Fruit fly (Drosophila melanogaster) whole organism, embryonic: Measurements from ENCODE around the gene mldr.
A peak's percentile ranks its signal among the peaks of the same experiment; 100 is the strongest.

Experiments
- CG10565 ChIP-seq: fragments of 200-800 bp; sonication (Bioruptor generic); optimal IDR thresholded peaks from 3 replicates; lab custom pipeline; 2016; ENCODE audit warnings: missing biosample characterization, mild to moderate bottlenecking, missing genetic modification characterization
- CG10654 ChIP-seq: fragments of 200-800 bp; sonication (Bioruptor generic); optimal IDR thresholded peaks from 2 replicates; lab custom pipeline; 2016; ENCODE audit warnings: missing biosample characterization, missing genetic modification characterization
- CG11456 ChIP-seq: fragments of 200-800 bp; sonication (Bioruptor generic); IDR thresholded peaks from 3 replicates; pipeline ENCODE4 v1.3.6; 2022; ENCODE audit warnings: missing biosample characterization, missing genetic modification characterization
- CG11504 ChIP-seq: fragments of 200-800 bp; sonication (Bioruptor generic); optimal IDR thresholded peaks from 3 replicates; lab custom pipeline; 2019; ENCODE audit warnings: missing biosample characterization, mild to moderate bottlenecking, missing genetic modification characterization, moderate library complexity
- CG12236 ChIP-seq: fragments of 200-800 bp; sonication (Bioruptor generic); optimal IDR thresholded peaks from 2 replicates; lab custom pipeline; 2016; ENCODE audit warnings: missing biosample characterization, missing genetic modification characterization
- CG17186 ChIP-seq: fragments of 200-800 bp; sonication (Bioruptor generic); optimal IDR thresholded peaks from 3 replicates; lab custom pipeline; 2017; ENCODE audit warnings: missing biosample characterization, missing genetic modification reagents, missing genetic modification characterization
- CG17612 ChIP-seq: fragments of 200-800 bp; sonication (Bioruptor generic); IDR thresholded peaks from 2 replicates; pipeline ENCODE4 v1.3.6; 2022; ENCODE audit warnings: missing biosample characterization, missing genetic modification characterization
- CG18599 ChIP-seq: fragments of 200-800 bp; sonication (Bioruptor generic); optimal IDR thresholded peaks from 3 replicates; lab custom pipeline; 2017; ENCODE audit warnings: missing biosample characterization, missing genetic modification characterization, mild to moderate bottlenecking, moderate library complexity, missing genetic modification reagents
- CG18764 ChIP-seq: fragments of 200-800 bp; sonication (Bioruptor generic); optimal IDR thresholded peaks from 3 replicates; lab custom pipeline; 2016; ENCODE audit warnings: missing biosample characterization, missing genetic modification characterization
- CG2712 ChIP-seq: fragments of 200-800 bp; optimal IDR thresholded peaks from 3 replicates; lab custom pipeline; 2019; ENCODE audit warnings: missing biosample characterization, mild to moderate bottlenecking, missing genetic modification characterization, moderate library complexity
- CG34224 ChIP-seq: fragments of 200-800 bp; sonication (Bioruptor generic); IDR thresholded peaks from 3 replicates; pipeline ENCODE4 v1.3.6; 2022; ENCODE audit warnings: missing biosample characterization, missing genetic modification characterization; ENCODE audit not compliant: partially characterized antibody
- CG34376 ChIP-seq: fragments of 200-800 bp; sonication (Bioruptor generic); optimal IDR thresholded peaks from 2 replicates; lab custom pipeline; 2018; ENCODE audit warnings: missing biosample characterization, mild to moderate bottlenecking, missing genetic modification characterization
- CG34422 ChIP-seq: fragments of 200-800 bp; sonication (Bioruptor generic); IDR thresholded peaks from 3 replicates; pipeline ENCODE4 v1.3.6; 2022; ENCODE audit warnings: missing biosample characterization, missing genetic modification characterization
- CG3726 ChIP-seq: fragments of 200-800 bp; sonication (Bioruptor generic); IDR thresholded peaks from 3 replicates; pipeline ENCODE4, ENCODE4 v1.3.6; 2022; ENCODE audit warnings: missing biosample characterization, missing genetic modification characterization
- CG5180 ChIP-seq: fragments of 200-800 bp; sonication (Bioruptor generic); optimal IDR thresholded peaks from 3 replicates; lab custom pipeline; 2017; ENCODE audit warnings: missing biosample characterization, missing genetic modification characterization, mild to moderate bottlenecking, moderate library complexity, missing genetic modification reagents
- CG6175 ChIP-seq: fragments of 200-800 bp; sonication (Bioruptor generic); IDR thresholded peaks from 3 replicates; pipeline ENCODE4 v1.3.6; 2022; ENCODE audit warnings: missing biosample characterization, missing genetic modification characterization
- CG6254 ChIP-seq: fragments of 200-800 bp; sonication (Bioruptor generic); optimal IDR thresholded peaks from 3 replicates; lab custom pipeline; 2017; ENCODE audit warnings: mild to moderate bottlenecking, missing biosample characterization, missing genetic modification reagents, missing genetic modification characterization
- CG6689 ChIP-seq: fragments of 200-800 bp; sonication (Bioruptor generic); IDR thresholded peaks from 2 replicates; pipeline ENCODE4 v1.3.6; 2022; ENCODE audit warnings: missing biosample characterization, missing genetic modification characterization
- CG7556 ChIP-seq: fragments of 200-800 bp; sonication (Bioruptor generic); optimal IDR thresholded peaks from 2 replicates; lab custom pipeline; 2017; ENCODE audit warnings: missing biosample characterization, mild to moderate bottlenecking, missing genetic modification characterization
- CG9817 ChIP-seq: fragments of 200-800 bp; sonication (Bioruptor generic); optimal IDR thresholded peaks from 2 replicates; lab custom pipeline; 2018; ENCODE audit warnings: missing biosample characterization, mild to moderate bottlenecking, missing genetic modification characterization, moderate library complexity
- CG9876 ChIP-seq: fragments of 200-800 bp; sonication (Bioruptor generic); optimal IDR thresholded peaks from 2 replicates; lab custom pipeline; 2016; ENCODE audit warnings: missing biosample characterization, missing genetic modification characterization
- CTCF ChIP-seq: fragments of 200-800 bp; sonication (Bioruptor generic); optimal IDR thresholded peaks from 2 replicates; lab custom pipeline; 2017; ENCODE audit warnings: missing biosample characterization, mild to moderate bottlenecking, missing genetic modification characterization, moderate library complexity
- Doc3 ChIP-seq: fragments of 200-800 bp; sonication (Bioruptor generic); IDR thresholded peaks from 3 replicates; pipeline ENCODE4 v1.3.6; 2022; ENCODE audit warnings: missing biosample characterization, missing genetic modification characterization; ENCODE audit not compliant: partially characterized antibody
- Ets97D ChIP-seq: fragments of 200-800 bp; sonication (Bioruptor generic); optimal IDR thresholded peaks from 3 replicates; lab custom pipeline; 2016; ENCODE audit warnings: missing biosample characterization, missing genetic modification characterization
- H2.0 ChIP-seq: fragments of 200-800 bp; sonication (Bioruptor generic); IDR thresholded peaks from 2 replicates; pipeline ENCODE4 v1.3.6; 2022; ENCODE audit warnings: missing biosample characterization, missing genetic modification characterization
- HHEX ChIP-seq: fragments of 200-800 bp; sonication (Bioruptor generic); optimal IDR thresholded peaks from 3 replicates; lab custom pipeline; 2017; ENCODE audit warnings: missing biosample characterization, mild to moderate bottlenecking, missing genetic modification characterization, missing genetic modification reagents
- HmgZ ChIP-seq: fragments of 200-800 bp; sonication (Bioruptor generic); optimal IDR thresholded peaks from 2 replicates; lab custom pipeline; 2018; ENCODE audit warnings: missing biosample characterization, mild to moderate bottlenecking, missing genetic modification characterization
- Hr39 ChIP-seq: fragments of >200 bp; optimal IDR thresholded peaks from 2 replicates; lab custom pipeline; 2017
- MESR4 ChIP-seq: fragments of 200-800 bp; sonication (Bioruptor generic); optimal IDR thresholded peaks from 2 replicates; lab custom pipeline; 2018; ENCODE audit warnings: missing biosample characterization, mild to moderate bottlenecking, missing genetic modification characterization, moderate library complexity
- Nf-YB ChIP-seq: fragments of 200-800 bp; sonication (Bioruptor generic); optimal IDR thresholded peaks from 3 replicates; lab custom pipeline; 2019; ENCODE audit warnings: missing biosample characterization, mild to moderate bottlenecking, missing genetic modification characterization, moderate library complexity
- Pdp1 ChIP-seq, 2 experiments: fragments of 200-800 bp; sonication (Bioruptor generic); optimal IDR thresholded peaks; 3 replicates each; lab custom pipeline; 2016; ENCODE audit warnings: missing biosample characterization in 2 of 2, missing genetic modification characterization in 2 of 2, mild to moderate bottlenecking in 1 of 2, moderate library complexity in 1 of 2
- bsh ChIP-seq, 2 experiments: fragments of 200-800 bp; sonication (Bioruptor generic); optimal IDR thresholded peaks; 2 replicates each; lab custom pipeline; 2017 to 2018; ENCODE audit warnings: mild to moderate bottlenecking in 2 of 2, missing biosample characterization in 2 of 2, missing genetic modification characterization in 2 of 2, moderate library complexity in 1 of 2
- chn ChIP-seq: fragments of 200-800 bp; sonication (Bioruptor generic); optimal IDR thresholded peaks from 2 replicates; lab custom pipeline; 2016; ENCODE audit warnings: missing biosample characterization, missing genetic modification characterization
- corto ChIP-seq: fragments of 200-800 bp; sonication (Bioruptor generic); optimal IDR thresholded peaks from 2 replicates; lab custom pipeline; 2016; ENCODE audit warnings: missing biosample characterization, mild to moderate bottlenecking, missing genetic modification characterization, moderate library complexity
- crc ChIP-seq: fragments of 200-800 bp; sonication (Bioruptor generic); optimal IDR thresholded peaks from 2 replicates; lab custom pipeline; 2016; ENCODE audit warnings: missing biosample characterization, missing genetic modification characterization
- danr ChIP-seq: fragments of 200-800 bp; sonication (Bioruptor generic); IDR thresholded peaks from 2 replicates; pipeline ENCODE4 v1.3.6; 2022; ENCODE audit warnings: missing biosample characterization, missing genetic modification characterization
- ewg ChIP-seq: fragments of 200-800 bp; sonication (Bioruptor generic); optimal IDR thresholded peaks from 3 replicates; lab custom pipeline; 2017; ENCODE audit warnings: mild to moderate bottlenecking, missing biosample characterization, missing genetic modification reagents, missing genetic modification characterization
- eyg ChIP-seq: fragments of 200-800 bp; sonication (Bioruptor generic); optimal IDR thresholded peaks from 3 replicates; lab custom pipeline; 2016; ENCODE audit warnings: missing biosample characterization, missing genetic modification characterization
- fd64A ChIP-seq: fragments of 200-800 bp; sonication (Bioruptor generic); optimal IDR thresholded peaks from 3 replicates; lab custom pipeline; 2018; ENCODE audit warnings: missing biosample characterization, mild to moderate bottlenecking, missing genetic modification characterization
- kah ChIP-seq: fragments of 200-800 bp; sonication (Bioruptor generic); optimal IDR thresholded peaks from 2 replicates; lab custom pipeline; 2018; ENCODE audit warnings: missing biosample characterization, mild to moderate bottlenecking, missing genetic modification characterization
- lab ChIP-seq: fragments of 200-800 bp; sonication (Bioruptor generic); optimal IDR thresholded peaks from 3 replicates; lab custom pipeline; 2017; ENCODE audit warnings: missing biosample characterization, missing genetic modification characterization, mild to moderate bottlenecking, moderate library complexity, missing genetic modification reagents
- lbe ChIP-seq: fragments of 200-800 bp; sonication (Bioruptor generic); optimal IDR thresholded peaks from 2 replicates; lab custom pipeline; 2016; ENCODE audit warnings: missing biosample characterization, mild to moderate bottlenecking, missing genetic modification characterization
- odd ChIP-seq: fragments of 200-800 bp; sonication (Bioruptor generic); optimal IDR thresholded peaks from 2 replicates; lab custom pipeline; 2017; ENCODE audit warnings: missing biosample characterization, mild to moderate bottlenecking, missing genetic modification characterization
- otp ChIP-seq: fragments of 200-800 bp; sonication (Bioruptor generic); IDR thresholded peaks from 3 replicates; pipeline ENCODE4, ENCODE4 v1.3.6; 2022; ENCODE audit warnings: missing biosample characterization, missing genetic modification characterization
- sc ChIP-seq, 3 experiments: fragments of >200 bp in 2 of 3; fragments of 200-800 bp in 1 of 3; sonication (Bioruptor generic) in 1 of 3; optimal IDR thresholded peaks; 2 replicates in 2 of 3; 3 replicates in 1 of 3; lab custom pipeline; 2017; ENCODE audit warnings: mild to moderate bottlenecking in 1 of 3, missing biosample characterization in 1 of 3, missing genetic modification characterization in 1 of 3, missing genetic modification reagents in 1 of 3
- sd ChIP-seq: fragments of 200-800 bp; sonication (Bioruptor generic); optimal IDR thresholded peaks from 3 replicates; lab custom pipeline; 2018; ENCODE audit warnings: missing biosample characterization, mild to moderate bottlenecking, missing genetic modification characterization, moderate library complexity
- stwl ChIP-seq: fragments of 200-800 bp; sonication (Bioruptor generic); optimal IDR thresholded peaks from 3 replicates; lab custom pipeline; 2018; ENCODE audit warnings: missing biosample characterization, mild to moderate bottlenecking, missing genetic modification characterization, moderate library complexity
- tio ChIP-seq: fragments of 200-800 bp; sonication (Bioruptor generic); optimal IDR thresholded peaks from 2 replicates; lab custom pipeline; 2017; ENCODE audit warnings: missing biosample characterization, missing genetic modification characterization, inconsistent platforms
- unpg ChIP-seq: fragments of 200-800 bp; sonication (Bioruptor generic); optimal IDR thresholded peaks from 3 replicates; lab custom pipeline; 2018; ENCODE audit warnings: missing biosample characterization, mild to moderate bottlenecking, missing genetic modification characterization, moderate library complexity
- zen ChIP-seq: fragments of 200-800 bp; sonication (Bioruptor generic); optimal IDR thresholded peaks from 3 replicates; lab custom pipeline; 2018; ENCODE audit warnings: missing biosample characterization, mild to moderate bottlenecking, missing genetic modification characterization, moderate library complexity

The mldr gene

DNA sequence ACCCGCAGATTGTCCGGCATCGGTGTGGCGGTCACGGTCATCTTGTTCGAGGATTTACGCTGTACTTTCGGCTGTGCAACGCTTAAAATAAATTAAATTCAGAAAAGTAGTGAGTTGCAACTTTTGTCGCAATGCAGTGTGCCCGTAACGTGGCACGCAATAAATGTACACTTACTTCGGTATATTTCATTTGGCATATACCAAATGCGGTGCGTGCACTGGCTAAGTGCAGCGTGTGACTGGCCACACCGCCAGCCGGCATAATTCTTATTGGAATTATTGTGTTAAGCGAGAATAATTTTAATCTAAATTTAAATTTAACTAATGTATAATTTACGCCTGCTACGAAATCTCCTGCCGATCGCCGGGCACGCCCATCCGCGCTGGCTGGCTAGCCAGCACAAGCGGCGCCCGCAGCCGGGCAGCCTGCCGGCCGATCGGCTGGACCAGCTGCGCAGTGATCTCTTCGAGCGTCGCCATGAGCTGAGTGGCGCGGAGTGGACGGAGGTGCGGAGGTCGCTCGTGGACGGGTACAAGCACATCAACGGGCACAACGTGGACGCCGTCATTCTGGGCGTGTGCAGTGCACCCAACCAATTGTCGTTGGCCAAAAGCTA, at the start of gene mldr, which contains the start of gene Rpt4 (continued):
- TF ChIP-seq CG6689 (GFP tag; lab: Robert Waterston, UW) = no peak
- TF ChIP-seq kah (GFP tag; lab: Kevin White, UChicago) = no peak
- TF ChIP-seq odd (GFP tag; lab: Kevin White, UChicago) = no peak
- no peak for TF ChIP-seq zen (tag; lab: Kevin White, UChicago)
- no peak for TF ChIP-seq unpg (GFP tag; lab: Kevin White, UChicago)
- TF ChIP-seq H2.0 (GFP tag; lab: Robert Waterston, UW) = no peak
- TF ChIP-seq chn (GFP tag; lab: Kevin White, UChicago) = no peak
- peak; percentile 70; the same call in 1 of the 3 replicates for TF ChIP-seq CG34422 (GFP tag; lab: Robert Waterston, UW)
- TF ChIP-seq crc (GFP tag; lab: Kevin White, UChicago) = no peak
- TF ChIP-seq Pdp1 (GFP tag; optimal IDR thresholded peaks at IDR 0.05; lab: Kevin White, UChicago) = peak in 1 of 2 experiments; percentile 52
- no peak for TF ChIP-seq CG6175 (GFP tag; lab: Robert Waterston, UW)
- no peak for TF ChIP-seq CG17612
- no peak for TF ChIP-seq Doc3
- TF ChIP-seq stwl (tag; lab: Kevin White, UChicago) = peak; percentile 38
- peak; percentile 56 for TF ChIP-seq CG17186 (GFP tag; lab: Kevin White, UChicago)
- TF ChIP-seq Ets97D = peak; percentile 47
- no peak for TF ChIP-seq lab (GFP tag; lab: Kevin White, UChicago)
- TF ChIP-seq ewg = peak; percentile 32
- TF ChIP-seq CG11456 (GFP tag; lab: Robert Waterston, UW) = no peak
- no peak for TF ChIP-seq CG5180 (GFP tag; lab: Kevin White, UChicago)
- no peak for TF ChIP-seq CG9876 (GFP tag; lab: Kevin White, UChicago)
- no peak for TF ChIP-seq CG10654 (GFP tag; lab: Kevin White, UChicago)
- no peak for TF ChIP-seq lbe
- no peak for TF ChIP-seq otp (GFP tag; lab: Robert Waterston, UW)
- peak; percentile 8 for TF ChIP-seq CTCF (GFP tag; lab: Kevin White, UChicago)
- no peak for TF ChIP-seq CG18599
- TF ChIP-seq CG18764 (GFP tag; lab: Kevin White, UChicago) = no peak
- TF ChIP-seq CG11504 (tag; lab: Kevin White, UChicago) = no peak
- TF ChIP-seq corto (GFP tag; lab: Kevin White, UChicago) = no peak
- TF ChIP-seq Nf-YB = no peak
- no peak for TF ChIP-seq fd64A (GFP tag; lab: Kevin White, UChicago)
- TF ChIP-seq bsh (GFP tag; optimal IDR thresholded peaks at IDR 0.05; lab: Kevin White, UChicago) = no peak
- TF ChIP-seq CG6254 = no peak
- TF ChIP-seq HmgZ (tag; lab: Kevin White, UChicago) = peak; percentile 61
- no peak for TF ChIP-seq eyg
- no peak for TF ChIP-seq HHEX (GFP tag; lab: Kevin White, UChicago)
- no peak for TF ChIP-seq CG12236
- no peak for TF ChIP-seq CG3726 (GFP tag; lab: Robert Waterston, UW)
- no peak for TF ChIP-seq CG34376 (GFP tag; lab: Kevin White, UChicago)
- TF ChIP-seq CG2712 (tag; lab: Kevin White, UChicago) = peak; percentile 18
- TF ChIP-seq sc (optimal IDR thresholded peaks at IDR 0.05; lab: Kevin White, UChicago) = no peak
- TF ChIP-seq sc (GFP tag; optimal IDR thresholded peaks at IDR 0.05; lab: Kevin White, UChicago) = no peak
- TF ChIP-seq CG7556 (GFP tag; lab: Kevin White, UChicago) = no peak
- no peak for TF ChIP-seq danr (GFP tag; lab: Robert Waterston, UW)
- no peak for TF ChIP-seq CG9817 (tag; lab: Kevin White, UChicago)
- peak; percentile 77 for TF ChIP-seq MESR4 (GFP tag; lab: Kevin White, UChicago)
- TF ChIP-seq Hr39 (lab: Kevin White, UChicago) = no peak
- no peak for TF ChIP-seq CG10565 (GFP tag; lab: Kevin White, UChicago)
- TF ChIP-seq CG34224 = peak; percentile 44; the same call in 1 of the 3 replicates
- no peak for TF ChIP-seq tio (GFP tag; lab: Kevin White, UChicago)
- no peak for TF ChIP-seq sd
